Worm (Caenorhabditis elegans) whole organism, L4/young adult: ENCODE results near the gene F58B4.5.

Experiments
- W03F9.2 ChIP-seq: fragments of 150-350 bp; optimal IDR thresholded peaks from 2 replicates; lab custom pipeline; 2014; ENCODE audit warnings: missing biosample characterization, missing genetic modification characterization
- dao-5 ChIP-seq: sonication (generic microtip); optimal IDR thresholded peaks from 2 replicates; lab custom pipeline; 2016; ENCODE audit warnings: missing genotype, missing genetic modification characterization, moderate library complexity, missing compliant biosample characterization
- him-1 ChIP-seq: sonication (generic microtip); optimal IDR thresholded peaks from 2 replicates; lab custom pipeline; 2016; ENCODE audit warnings: missing genotype, missing genetic modification reagents, missing genetic modification characterization, missing compliant biosample characterization

DNA sequence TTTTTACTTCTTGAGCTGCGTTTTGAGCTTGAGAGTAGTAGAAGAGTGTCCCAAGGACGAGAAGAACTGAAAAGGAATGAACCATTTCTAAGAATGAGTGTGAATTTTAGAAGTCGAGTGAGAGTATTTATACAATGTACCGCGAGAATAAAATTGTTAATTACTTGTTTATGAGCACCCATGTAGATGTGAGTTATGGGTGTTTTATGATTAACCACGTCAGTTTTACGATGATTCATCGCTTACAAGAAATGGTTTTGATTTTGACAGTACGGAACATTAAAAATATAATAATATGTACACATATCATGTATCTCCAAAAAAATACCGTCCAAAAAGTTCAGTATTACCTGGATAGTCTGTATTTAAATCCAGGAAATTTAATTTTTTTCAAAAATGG lies 21.8 kb downstream of the F58B4.5 start, which contains the start of gene clec-221:
- no peak for TF ChIP-seq W03F9.2 (tag; lab: Kevin White, UChicago)
- no peak for TF ChIP-seq him-1 (tag; lab: Kevin White, UChicago)
- TF ChIP-seq dao-5 (tag; lab: Kevin White, UChicago): no peak
